Worm (Caenorhabditis elegans) whole organism, L1 larva: Measurements from ENCODE around the gene Y73B6BL.289.

Source experiments
- C04F5.9 ChIP-seq: sonication (generic microtip); optimal IDR thresholded peaks from 2 replicates; lab custom pipeline; 2016; ENCODE audit warnings: missing genetic modification characterization, missing compliant biosample characterization
- C16A3.4 ChIP-seq: fragments of 150-350 bp; optimal IDR thresholded peaks from 2 replicates; lab custom pipeline; 2014; ENCODE audit warnings: missing biosample characterization, missing genetic modification characterization
- F16B12.6 ChIP-seq: fragments of 150-350 bp; optimal IDR thresholded peaks from 2 replicates; lab custom pipeline; 2014; ENCODE audit warnings: missing biosample characterization, missing genetic modification characterization
- ceh-8 ChIP-seq: fragments of 200-800 bp; sonication (Bioruptor generic); optimal IDR thresholded peaks from 2 replicates; lab custom pipeline; 2018; ENCODE audit warnings: mild to moderate bottlenecking, missing genetic modification characterization, moderate library complexity, missing compliant biosample characterization
- dpl-1 ChIP-seq, 3 experiments: fragments of 150-350 bp in 2 of 3; sonication (generic microtip) in 1 of 3; optimal IDR thresholded peaks; 2 replicates each; lab custom pipeline; 2014 to 2017; ENCODE audit warnings: missing biosample characterization in 3 of 3, missing genetic modification characterization in 3 of 3, missing genetic modification reagents in 3 of 3
- dsc-1 ChIP-seq: sonication (generic microtip); optimal IDR thresholded peaks from 2 replicates; lab custom pipeline; 2016; ENCODE audit warnings: mild to moderate bottlenecking, missing genetic modification characterization, missing compliant biosample characterization
- fkh-10 ChIP-seq: sonication (generic microtip); optimal IDR thresholded peaks from 2 replicates; lab custom pipeline; 2017; ENCODE audit warnings: missing biosample characterization, missing genetic modification reagents, missing genetic modification characterization
- nhr-12 ChIP-seq: sonication (generic microtip); optimal IDR thresholded peaks from 2 replicates; lab custom pipeline; 2017; ENCODE audit warnings: missing biosample characterization, missing genetic modification characterization
- nhr-19 ChIP-seq: fragments of 200-800 bp; sonication (Bioruptor generic); conservative IDR thresholded peaks from 2 replicates; pipeline ENCODE4 v1.3.6; 2022; ENCODE audit warnings: missing genetic modification characterization, missing compliant biosample characterization
- sox-4 ChIP-seq: sonication (generic microtip); optimal IDR thresholded peaks from 2 replicates; lab custom pipeline; 2016; ENCODE audit warnings: missing genetic modification characterization, missing compliant biosample characterization
- unc-30 ChIP-seq: sonication (generic microtip); optimal IDR thresholded peaks from 2 replicates; lab custom pipeline; 2017; ENCODE audit warnings: missing biosample characterization, missing genetic modification characterization
- unc-62 ChIP-seq: fragments of 150-350 bp; optimal IDR thresholded peaks from 2 replicates; lab custom pipeline; 2014; ENCODE audit warnings: missing biosample characterization, missing genetic modification reagents, missing genetic modification characterization
- xbp-1 ChIP-seq: sonication (generic microtip); optimal IDR thresholded peaks from 2 replicates; lab custom pipeline; 2016; ENCODE audit warnings: missing genetic modification characterization, missing compliant biosample characterization
- ztf-11 ChIP-seq, 2 experiments: sonication (generic microtip); optimal IDR thresholded peaks; 2 replicates each; lab custom pipeline; 2016 to 2017; ENCODE audit warnings: missing genetic modification characterization in 2 of 2, missing biosample characterization in 1 of 2, missing compliant biosample characterization in 1 of 2

ce11 chrIV:6299523-6299922, 47.8 kb upstream of the Y73B6BL.289 start:
- no peak for TF ChIP-seq sox-4 (tag; lab: Kevin White, UChicago)
- no peak for TF ChIP-seq dsc-1 (tag; lab: Kevin White, UChicago)
- TF ChIP-seq C16A3.4 (tag; lab: Kevin White, UChicago), result no peak
- TF ChIP-seq xbp-1, result no peak
- TF ChIP-seq fkh-10 (GFP tag; lab: Kevin White, UChicago), result no peak
- no peak for TF ChIP-seq nhr-19 (GFP tag; lab: Robert Waterston, UW)
- no peak for TF ChIP-seq ceh-8 (GFP tag; lab: Kevin White, UChicago)
- TF ChIP-seq ztf-11 (tag; optimal IDR thresholded peaks at IDR 0.05; lab: Kevin White, UChicago), result no peak
- TF ChIP-seq dpl-1 (GFP tag; optimal IDR thresholded peaks at IDR 0.05; lab: Kevin White, UChicago), result no peak
- TF ChIP-seq unc-62 (GFP tag; lab: Kevin White, UChicago), result no peak
- TF ChIP-seq unc-30 (tag; lab: Kevin White, UChicago), result no peak
- TF ChIP-seq F16B12.6 (tag; lab: Kevin White, UChicago), result no peak
- no peak for TF ChIP-seq nhr-12
- no peak for TF ChIP-seq C04F5.9 (tag; lab: Kevin White, UChicago)
